Fruit fly (Drosophila melanogaster) whole organism, wandering third instar larva: ENCODE data around the gene CG14540.

ENCODE experiments used
- Abd-B ChIP-seq: fragments of >200 bp; optimal IDR thresholded peaks from 2 replicates; lab custom pipeline; 2017; ENCODE audit warnings: missing biosample characterization, missing genetic modification characterization
- CG32264 ChIP-seq: fragments of 200-800 bp; sonication (Bioruptor generic); optimal IDR thresholded peaks from 2 replicates; lab custom pipeline; 2016; ENCODE audit warnings: missing biosample characterization, missing genetic modification characterization
- CG9705 ChIP-seq: fragments of 200-800 bp; sonication (Bioruptor generic); optimal IDR thresholded peaks from 2 replicates; lab custom pipeline; 2018; ENCODE audit warnings: missing biosample characterization, mild to moderate bottlenecking, missing genetic modification characterization
- Dif ChIP-seq: fragments of 200-275, 200-300 bp; sonication (Bioruptor generic); optimal IDR thresholded peaks from 2 replicates; lab custom pipeline; 2018; ENCODE audit warnings: missing biosample characterization, missing genetic modification characterization; ENCODE audit not compliant: partially characterized antibody
- GATAd ChIP-seq: sonication (Bioruptor generic); optimal IDR thresholded peaks from 2 replicates; lab custom pipeline; 2016; ENCODE audit warnings: missing biosample characterization, missing genetic modification characterization
- HLH106 ChIP-seq: fragments of 200-800 bp; optimal IDR thresholded peaks from 3 replicates; lab custom pipeline; 2019; ENCODE audit warnings: missing biosample characterization, mild to moderate bottlenecking, missing genetic modification characterization, moderate library complexity
- Hnf4 ChIP-seq: fragments of 200-800 bp; sonication (Bioruptor generic); optimal IDR thresholded peaks from 2 replicates; lab custom pipeline; 2016; ENCODE audit warnings: missing biosample characterization, mild to moderate bottlenecking, missing genetic modification characterization
- Hr78 ChIP-seq: fragments of >200 bp; optimal IDR thresholded peaks from 2 replicates; lab custom pipeline; 2017; ENCODE audit warnings: missing biosample characterization, missing genetic modification characterization
- Hr83 ChIP-seq: fragments of 200-300 bp; sonication (Bioruptor generic); optimal IDR thresholded peaks from 2 replicates; lab custom pipeline; 2016; ENCODE audit warnings: missing biosample characterization, mild to moderate bottlenecking, missing genetic modification characterization, moderate library complexity; ENCODE audit not compliant: poor library complexity, severe bottlenecking
- Jra ChIP-seq: sonication (Bioruptor generic); optimal IDR thresholded peaks from 2 replicates; lab custom pipeline; 2016; ENCODE audit warnings: missing biosample characterization, missing genetic modification characterization
- Mio ChIP-seq: sonication (Bioruptor generic); optimal IDR thresholded peaks from 2 replicates; lab custom pipeline; 2016; ENCODE audit warnings: missing biosample characterization, missing genetic modification characterization
- Myc ChIP-seq: fragments of >200 bp; optimal IDR thresholded peaks from 2 replicates; lab custom pipeline; 2017
- OdsH ChIP-seq: fragments of 200-800 bp; sonication (Bioruptor generic); optimal IDR thresholded peaks from 2 replicates; lab custom pipeline; 2016; ENCODE audit warnings: missing biosample characterization, mild to moderate bottlenecking, missing genetic modification characterization
- Rel ChIP-seq, 2 experiments: fragments of 200-800 bp; sonication (Bioruptor generic) in 1 of 2; optimal IDR thresholded peaks; 2 replicates in 1 of 2; 3 replicates in 1 of 2; lab custom pipeline; 2016 to 2019; ENCODE audit warnings: mild to moderate bottlenecking in 2 of 2, missing biosample characterization in 2 of 2, missing genetic modification characterization in 2 of 2, moderate library complexity in 1 of 2
- Sp1 ChIP-seq: fragments of 200-800 bp; sonication (Bioruptor generic); optimal IDR thresholded peaks from 3 replicates; lab custom pipeline; 2019; ENCODE audit warnings: missing biosample characterization, mild to moderate bottlenecking, missing genetic modification characterization, moderate library complexity
- Vsx2 ChIP-seq: fragments of 200-300, 225-300 bp; sonication (Bioruptor generic); optimal IDR thresholded peaks from 2 replicates; lab custom pipeline; 2018; ENCODE audit warnings: missing biosample characterization, missing genetic modification characterization; ENCODE audit not compliant: partially characterized antibody
- brk ChIP-seq: fragments of 200-800 bp; sonication (Bioruptor generic); optimal IDR thresholded peaks from 2 replicates; lab custom pipeline; 2016; ENCODE audit warnings: missing biosample characterization, mild to moderate bottlenecking, missing genetic modification characterization
- dl ChIP-seq, 2 experiments: fragments of 175-275, 200-275 bp in 1 of 2; fragments of 200-275 bp in 1 of 2; sonication (Bioruptor generic); optimal IDR thresholded peaks; lab custom pipeline; 2018; ENCODE audit warnings: mild to moderate bottlenecking in 2 of 2, missing biosample characterization in 2 of 2, missing genetic modification characterization in 2 of 2, moderate library complexity in 2 of 2; ENCODE audit not compliant: partially characterized antibody in 2 of 2, insufficient read depth in 1 of 2
- dmrt93B ChIP-seq: fragments of 200-800 bp; sonication (Bioruptor generic); optimal IDR thresholded peaks from 2 replicates; lab custom pipeline; 2018; ENCODE audit warnings: missing biosample characterization, mild to moderate bottlenecking, missing genetic modification characterization
- dsf ChIP-seq: sonication (Bioruptor generic); optimal IDR thresholded peaks from 2 replicates; lab custom pipeline; 2016; ENCODE audit warnings: missing biosample characterization, missing genetic modification characterization, borderline replicate concordance
- ey ChIP-seq: fragments of 200-800 bp; sonication (Bioruptor generic); optimal IDR thresholded peaks from 2 replicates; lab custom pipeline; 2016; ENCODE audit warnings: missing biosample characterization, missing genetic modification characterization
- foxo ChIP-seq, 2 experiments: fragments of 200-800 bp; sonication (Bioruptor generic); optimal IDR thresholded peaks; 2 replicates in 1 of 2; 3 replicates in 1 of 2; lab custom pipeline; 2016 to 2017; ENCODE audit warnings: missing biosample characterization in 2 of 2, missing genetic modification characterization in 2 of 2
- h ChIP-seq: fragments of 200-800 bp; sonication (Bioruptor generic); optimal IDR thresholded peaks from 3 replicates; lab custom pipeline; 2016; ENCODE audit warnings: missing biosample characterization, mild to moderate bottlenecking, missing genetic modification characterization
- lola ChIP-seq: fragments of >200 bp; optimal IDR thresholded peaks from 2 replicates; lab custom pipeline; 2017; ENCODE audit warnings: missing biosample characterization, missing genetic modification characterization
- pan ChIP-seq: fragments of >200 bp; optimal IDR thresholded peaks from 2 replicates; lab custom pipeline; 2017
- psq ChIP-seq: fragments of 200-800 bp; sonication (Bioruptor generic); optimal IDR thresholded peaks from 3 replicates; lab custom pipeline; 2017; ENCODE audit warnings: missing biosample characterization, mild to moderate bottlenecking, missing genetic modification characterization, moderate library complexity
- rgr ChIP-seq: fragments of 200-800 bp; sonication (Bioruptor generic); optimal IDR thresholded peaks from 3 replicates; lab custom pipeline; 2016; ENCODE audit warnings: missing biosample characterization, mild to moderate bottlenecking, missing genetic modification characterization
- sv ChIP-seq: fragments of 200-800 bp; sonication (Bioruptor generic); optimal IDR thresholded peaks from 3 replicates; lab custom pipeline; 2016; ENCODE audit warnings: missing biosample characterization, missing genetic modification characterization
- tai ChIP-seq: sonication (Bioruptor generic); optimal IDR thresholded peaks from 2 replicates; lab custom pipeline; 2016; ENCODE audit warnings: missing biosample characterization, missing genetic modification characterization
- usp ChIP-seq: fragments of >200 bp; optimal IDR thresholded peaks from 2 replicates; lab custom pipeline; 2017; ENCODE audit warnings: missing biosample characterization, missing genetic modification characterization
- woc ChIP-seq: sonication (Bioruptor generic); optimal IDR thresholded peaks from 2 replicates; lab custom pipeline; 2016; ENCODE audit warnings: missing biosample characterization, mild to moderate bottlenecking, missing genetic modification characterization

CG14540 gene

DNA sequence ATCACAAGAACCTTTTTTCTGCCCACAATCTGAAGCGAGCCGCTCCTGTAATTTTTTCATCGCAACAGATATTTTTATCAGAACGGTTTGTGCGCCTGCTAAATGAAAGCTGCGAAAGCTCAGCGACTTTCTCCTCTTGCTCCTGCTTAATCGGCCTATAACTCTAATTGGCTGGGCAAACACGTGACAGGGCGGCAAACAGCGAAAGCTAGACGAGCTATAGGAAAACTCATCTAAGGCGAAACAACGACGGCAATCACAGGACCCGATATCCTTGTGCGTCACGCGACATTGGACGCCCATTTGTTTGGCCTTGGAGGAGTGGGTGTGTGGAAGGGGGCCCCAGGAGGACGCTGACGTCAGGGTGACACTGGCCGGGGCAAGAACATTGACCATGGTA lies 7.9 kb downstream of the CG14540 start:
- no peak for TF ChIP-seq Sp1 (GFP tag; lab: Kevin White, UChicago)
- TF ChIP-seq tai (GFP tag; lab: Kevin White, UChicago): no peak
- TF ChIP-seq Myc (lab: Kevin White, UChicago): no peak
- no peak for TF ChIP-seq Vsx2 (GFP tag; lab: Kevin White, UChicago)
- no peak for TF ChIP-seq Hr83 (GFP tag; lab: Kevin White, UChicago)
- no peak for TF ChIP-seq Abd-B (GFP tag; lab: Kevin White, UChicago)
- TF ChIP-seq sv (GFP tag; lab: Kevin White, UChicago): no peak
- no peak for TF ChIP-seq Rel (GFP tag; optimal IDR thresholded peaks at IDR 0.05; lab: Kevin White, UChicago)
- no peak for TF ChIP-seq Rel (tag; optimal IDR thresholded peaks at IDR 0.05; lab: Kevin White, UChicago)

dm6 chr3R:25968486-25968885 lies 9.4 kb downstream of the CG14540 start:
- TF ChIP-seq rgr (GFP tag; lab: Kevin White, UChicago) (no peak), HLH106 (tag; lab: Kevin White, UChicago) (no peak), foxo (GFP tag; optimal IDR thresholded peaks at IDR 0.05; lab: Kevin White, UChicago) (no peak), Mio (GFP tag; lab: Kevin White, UChicago) (no peak), Hr78 (GFP tag; lab: Kevin White, UChicago) (no peak), h (GFP tag; lab: Kevin White, UChicago) (no peak), lola (GFP tag; lab: Kevin White, UChicago) (no peak), tai (GFP tag; lab: Kevin White, UChicago) (no peak), CG9705 (GFP tag; lab: Kevin White, UChicago) (no peak), CG32264 (no peak), Dif (no peak), Myc (lab: Kevin White, UChicago) (no peak), Hnf4 (GFP tag; lab: Kevin White, UChicago) (no peak), dsf (GFP tag; lab: Kevin White, UChicago) (no peak), dmrt93B (no peak), Sp1 (GFP tag; lab: Kevin White, UChicago) (no peak), woc (no peak), dl (GFP tag; optimal IDR thresholded peaks at IDR 0.05; lab: Kevin White, UChicago; ENCODE audit: insufficient read depth in 1 of 2, partially characterized antibody in 2 of 2) (no peak), Rel (GFP tag; optimal IDR thresholded peaks at IDR 0.05; lab: Kevin White, UChicago) (no peak), Rel (tag; optimal IDR thresholded peaks at IDR 0.05; lab: Kevin White, UChicago) (no peak), GATAd (GFP tag; lab: Kevin White, UChicago) (no peak)

DNA sequence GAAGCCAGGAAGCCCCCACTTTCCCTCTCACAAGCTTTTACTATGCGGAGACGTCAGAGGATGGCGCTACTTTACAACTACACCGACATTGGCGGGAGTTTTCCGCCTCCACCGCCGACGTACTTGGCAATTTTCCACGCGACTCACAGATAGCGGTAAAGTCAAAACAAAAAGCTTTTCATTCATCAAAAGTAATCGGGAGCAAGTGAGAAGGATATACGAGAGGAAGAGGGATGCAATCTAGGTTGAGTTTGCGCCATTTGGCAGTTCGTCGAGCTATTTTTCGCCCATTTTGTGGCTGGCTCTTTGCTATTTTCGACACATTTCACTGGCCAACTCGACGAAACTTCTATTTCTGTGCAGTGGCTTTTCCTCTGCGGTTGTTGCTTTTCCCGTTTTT lies 9.8 kb downstream of the CG14540 start:
- no peak for TF ChIP-seq Hnf4 (GFP tag; lab: Kevin White, UChicago)
- TF ChIP-seq psq (GFP tag; lab: Kevin White, UChicago): no peak
- TF ChIP-seq OdsH (GFP tag; lab: Kevin White, UChicago): no peak
- TF ChIP-seq Jra: no peak
- TF ChIP-seq Sp1 (GFP tag; lab: Kevin White, UChicago): no peak
- TF ChIP-seq CG32264: no peak
- TF ChIP-seq Hr78 (GFP tag; lab: Kevin White, UChicago): no peak
- TF ChIP-seq usp (GFP tag; lab: Kevin White, UChicago): no peak
- no peak for TF ChIP-seq Vsx2 (GFP tag; lab: Kevin White, UChicago)
- no peak for TF ChIP-seq Myc (lab: Kevin White, UChicago)
- TF ChIP-seq woc: no peak
- no peak for TF ChIP-seq ey
- no peak for TF ChIP-seq CG9705 (GFP tag; lab: Kevin White, UChicago)
- TF ChIP-seq h (GFP tag; lab: Kevin White, UChicago): no peak
- TF ChIP-seq brk: no peak
- no peak for TF ChIP-seq GATAd (GFP tag; lab: Kevin White, UChicago)
- no peak for TF ChIP-seq Rel (GFP tag; optimal IDR thresholded peaks at IDR 0.05; lab: Kevin White, UChicago)
- TF ChIP-seq Rel (tag; optimal IDR thresholded peaks at IDR 0.05; lab: Kevin White, UChicago): no peak

DNA sequence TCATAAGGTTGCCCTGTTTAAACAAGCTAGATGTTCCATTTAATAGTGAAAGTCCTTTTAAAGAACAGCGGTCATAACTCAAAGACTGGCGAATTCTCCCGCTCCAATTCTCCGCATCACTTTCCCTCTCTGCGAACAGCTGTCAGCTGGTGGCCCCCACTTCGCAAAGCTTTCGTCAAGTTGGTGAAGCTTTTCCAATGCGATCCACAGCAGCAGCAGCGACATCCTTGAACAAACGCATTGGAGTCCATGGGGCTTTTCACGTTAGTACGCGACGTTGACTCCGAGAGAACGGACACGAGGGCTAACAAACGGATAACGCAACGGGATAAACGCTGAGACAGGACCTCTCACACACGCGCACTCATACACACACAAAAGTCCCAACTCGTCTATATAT lies 10.7 kb downstream of the CG14540 start, which contains the start of gene fid:
TSS of gene fid (plus strand) at position 301 of the 400 bp plus-strand sequence.
- TF ChIP-seq psq (GFP tag; lab: Kevin White, UChicago) (no peak), sv (GFP tag; lab: Kevin White, UChicago) (no peak), Hr78 (GFP tag; lab: Kevin White, UChicago) (no peak), CG9705 (GFP tag; lab: Kevin White, UChicago) (no peak), dsf (GFP tag; lab: Kevin White, UChicago) (no peak), Rel (GFP tag; optimal IDR thresholded peaks at IDR 0.05; lab: Kevin White, UChicago) (no peak), Rel (tag; optimal IDR thresholded peaks at IDR 0.05; lab: Kevin White, UChicago) (no peak), Jra (no peak), pan (no peak), Myc (lab: Kevin White, UChicago) (no peak), dmrt93B (no peak), Abd-B (GFP tag; lab: Kevin White, UChicago) (no peak), dl (GFP tag; optimal IDR thresholded peaks at IDR 0.05; lab: Kevin White, UChicago; ENCODE audit: insufficient read depth in 1 of 2, partially characterized antibody in 2 of 2) (no peak)
